Worm (Caenorhabditis elegans) whole organism, L4 larva: ENCODE results near the gene sdz-5.

Experiments used
- F10B5.3 ChIP-seq: sonication (generic microtip); optimal IDR thresholded peaks from 2 replicates; lab custom pipeline; 2016; ENCODE audit warnings: mild to moderate bottlenecking, missing genetic modification characterization, missing compliant biosample characterization
- F26F4.8 ChIP-seq: fragments of 200-800 bp; sonication (Bioruptor generic); conservative IDR thresholded peaks from 2 replicates; pipeline ENCODE4 v1.3.6; 2022; ENCODE audit warnings: missing genetic modification characterization, missing compliant biosample characterization
- F37D6.2 ChIP-seq: sonication (generic microtip); optimal IDR thresholded peaks from 2 replicates; lab custom pipeline; 2016; ENCODE audit warnings: mild to moderate bottlenecking, missing genetic modification characterization, missing compliant biosample characterization
- R02D3.7 ChIP-seq: fragments of 150-350 bp; sonication (generic microtip); optimal IDR thresholded peaks from 3 replicates; lab custom pipeline; 2014; ENCODE audit warnings: missing biosample characterization, missing genetic modification characterization
- T20F7.1 ChIP-seq: fragments of 200-800 bp; sonication (Bioruptor generic); optimal IDR thresholded peaks from 2 replicates; lab custom pipeline; 2018; ENCODE audit warnings: mild to moderate bottlenecking, missing genetic modification characterization, missing compliant biosample characterization
- Y105C5A.15 ChIP-seq: fragments of 200-800 bp; sonication (Bioruptor generic); IDR thresholded peaks from 2 replicates; pipeline ENCODE4 v1.3.6; 2022; ENCODE audit warnings: missing genetic modification characterization, missing compliant biosample characterization
- Y48G9A.11 ChIP-seq: fragments of 200-800 bp; sonication (Bioruptor generic); IDR thresholded peaks from 2 replicates; pipeline ENCODE4 v1.3.6; 2022; ENCODE audit warnings: missing genetic modification reagents, missing genetic modification characterization, missing compliant biosample characterization
- Y75B8A.6 ChIP-seq: fragments of 200-800 bp; sonication (Bioruptor generic); IDR thresholded peaks from 2 replicates; pipeline ENCODE4 v1.3.6; 2022; ENCODE audit warnings: missing genetic modification reagents, missing genetic modification characterization, missing compliant biosample characterization
- ZK337.2 ChIP-seq: fragments of 200-800 bp; sonication (Bioruptor generic); IDR thresholded peaks from 2 replicates; pipeline ENCODE4 v1.3.6; 2022; ENCODE audit warnings: missing genetic modification reagents, missing genetic modification characterization, missing compliant biosample characterization
- ZK546.5 ChIP-seq, 2 experiments: sonication (generic microtip); optimal IDR thresholded peaks; 2 replicates each; lab custom pipeline; 2017; ENCODE audit warnings: missing biosample characterization in 2 of 2, missing genetic modification characterization in 2 of 2
- aha-1 ChIP-seq: fragments of 150-350 bp; peaks from one replicate; lab custom pipeline; 2014; ENCODE audit warnings: missing biosample characterization, missing genetic modification characterization
- aly-2 ChIP-seq: sonication (generic microtip); optimal IDR thresholded peaks from 2 replicates; lab custom pipeline; 2018; ENCODE audit warnings: missing biosample characterization, missing genetic modification characterization
- arid-1 ChIP-seq: fragments of 200-800 bp; sonication (Bioruptor generic); conservative IDR thresholded peaks from 2 replicates; pipeline ENCODE4 v1.3.6; 2022; ENCODE audit warnings: missing genetic modification reagents, missing genetic modification characterization, missing compliant biosample characterization
- ceh-20 ChIP-seq: fragments of 200-800 bp; sonication (Bioruptor generic); IDR thresholded peaks from 2 replicates; pipeline ENCODE4 v1.3.6; 2022; ENCODE audit warnings: missing genetic modification reagents, missing genetic modification characterization, missing compliant biosample characterization
- ceh-28 ChIP-seq: fragments of 150-350 bp; optimal IDR thresholded peaks from 2 replicates; lab custom pipeline; 2014; ENCODE audit warnings: missing biosample characterization, missing genetic modification reagents, missing genetic modification characterization
- ceh-82 ChIP-seq: sonication (generic microtip); optimal IDR thresholded peaks from 2 replicates; lab custom pipeline; 2017; ENCODE audit warnings: missing biosample characterization, missing genetic modification characterization
- daf-12 ChIP-seq: fragments of 150-350 bp; optimal IDR thresholded peaks from 2 replicates; lab custom pipeline; 2014; ENCODE audit warnings: missing biosample characterization, missing genetic modification reagents, missing genetic modification characterization
- daf-16 ChIP-seq, 3 experiments: sonication (generic microtip); optimal IDR thresholded peaks; 2 replicates each; lab custom pipeline; 2016 to 2017; ENCODE audit warnings: missing genetic modification characterization in 3 of 3, missing genetic modification reagents in 3 of 3, mild to moderate bottlenecking in 2 of 3, missing compliant biosample characterization in 2 of 3, missing biosample characterization in 1 of 3, moderate library complexity in 1 of 3
- daf-19 ChIP-seq: fragments of 200-800 bp; sonication (Bioruptor generic); conservative IDR thresholded peaks from 2 replicates; pipeline ENCODE4 v1.3.6; 2022; ENCODE audit warnings: missing genetic modification characterization, missing compliant biosample characterization
- daf-8 ChIP-seq: fragments of 200-800 bp; sonication (Bioruptor generic); IDR thresholded peaks from 2 replicates; pipeline ENCODE4 v1.3.6; 2022; ENCODE audit warnings: missing genetic modification characterization, missing compliant biosample characterization
- egl-27 ChIP-seq: sonication (generic microtip); optimal IDR thresholded peaks from 3 replicates; lab custom pipeline; 2017; ENCODE audit warnings: missing biosample characterization, missing genetic modification reagents, missing genetic modification characterization
- fos-1 ChIP-seq: fragments of 150-350 bp; optimal IDR thresholded peaks from 2 replicates; lab custom pipeline; 2014; ENCODE audit warnings: missing biosample characterization, missing genetic modification characterization
- gei-8 ChIP-seq: fragments of 200-800 bp; sonication (Bioruptor generic); optimal IDR thresholded peaks from 2 replicates; lab custom pipeline; 2018; ENCODE audit warnings: mild to moderate bottlenecking, missing genetic modification characterization, missing compliant biosample characterization
- hif-1 ChIP-seq, 2 experiments: sonication (generic microtip); optimal IDR thresholded peaks; 2 replicates each; lab custom pipeline; 2016 to 2017; ENCODE audit warnings: missing compliant biosample characterization in 2 of 2, missing genetic modification characterization in 2 of 2, missing genetic modification reagents in 2 of 2, missing genotype in 2 of 2, mild to moderate bottlenecking in 1 of 2
- hlh-11 ChIP-seq: fragments of 200-800 bp; sonication (Bioruptor generic); optimal IDR thresholded peaks from 2 replicates; lab custom pipeline; 2018; ENCODE audit warnings: mild to moderate bottlenecking, missing genetic modification characterization, missing compliant biosample characterization
- hmg-1.1 ChIP-seq: fragments of 200-800 bp; sonication (Bioruptor generic); IDR thresholded peaks from 2 replicates; pipeline ENCODE4 v1.3.6; 2022; ENCODE audit warnings: missing genetic modification reagents, missing genetic modification characterization, missing compliant biosample characterization
- lin-38 ChIP-seq: fragments of 200-800 bp; sonication (Bioruptor generic); IDR thresholded peaks from 2 replicates; pipeline ENCODE4 v1.3.6; 2022; ENCODE audit warnings: missing genetic modification reagents, missing genetic modification characterization, missing compliant biosample characterization
- lir-3 ChIP-seq: sonication (generic microtip); optimal IDR thresholded peaks from 2 replicates; lab custom pipeline; 2016; ENCODE audit warnings: mild to moderate bottlenecking, missing genetic modification characterization, missing compliant biosample characterization
- mes-2 ChIP-seq: sonication (generic microtip); optimal IDR thresholded peaks from 2 replicates; lab custom pipeline; 2016; ENCODE audit warnings: missing genotype, mild to moderate bottlenecking, missing genetic modification characterization, missing compliant biosample characterization; ENCODE audit not compliant: poor library complexity, severe bottlenecking
- mxl-3 ChIP-seq: fragments of 200-800 bp; sonication (Bioruptor generic); optimal IDR thresholded peaks from 2 replicates; lab custom pipeline; 2018; ENCODE audit warnings: mild to moderate bottlenecking, missing genetic modification characterization, missing compliant biosample characterization
- nhr-11 ChIP-seq: fragments of 150-350 bp; optimal IDR thresholded peaks from 2 replicates; lab custom pipeline; 2014; ENCODE audit warnings: missing biosample characterization, missing genetic modification characterization
- nhr-25 ChIP-seq: sonication (generic microtip); optimal IDR thresholded peaks from 2 replicates; lab custom pipeline; 2017; ENCODE audit warnings: missing genetic modification characterization, mild to moderate bottlenecking, missing compliant biosample characterization, antibody characterized with exemption, moderate library complexity, borderline replicate concordance; ENCODE audit not compliant: insufficient read depth
- nhr-28 ChIP-seq: fragments of 150-350 bp; optimal IDR thresholded peaks from 2 replicates; lab custom pipeline; 2014; ENCODE audit warnings: missing biosample characterization, missing genetic modification characterization
- nhr-41 ChIP-seq: fragments of 200-800 bp; sonication (Bioruptor generic); IDR thresholded peaks from 2 replicates; pipeline ENCODE4 v1.3.6; 2022; ENCODE audit warnings: missing genetic modification reagents, missing genetic modification characterization, missing compliant biosample characterization
- nhr-6 ChIP-seq: fragments of 150-350 bp; optimal IDR thresholded peaks from 2 replicates; lab custom pipeline; 2014; ENCODE audit warnings: missing biosample characterization, missing genetic modification characterization
- pha-4 ChIP-seq, 2 experiments: fragments of 150-350 bp in 1 of 2; fragments of 200-800 bp in 1 of 2; sonication (Bioruptor generic) in 1 of 2; IDR thresholded peaks in 1 of 2; optimal IDR thresholded peaks in 1 of 2; 2 replicates each; pipeline versions ENCODE4 v1.3.6 to Lab custom; 2014 to 2022; ENCODE audit warnings: missing genetic modification characterization in 2 of 2, missing genetic modification reagents in 2 of 2, missing biosample characterization in 1 of 2, missing compliant biosample characterization in 1 of 2
- pqm-1 ChIP-seq: sonication (generic microtip); optimal IDR thresholded peaks from 2 replicates; lab custom pipeline; 2017; ENCODE audit warnings: missing biosample characterization, missing genetic modification characterization
- rbr-2 ChIP-seq: sonication (generic microtip); optimal IDR thresholded peaks from 2 replicates; lab custom pipeline; 2016; ENCODE audit warnings: missing genotype, missing genetic modification characterization, missing compliant biosample characterization
- sdz-12 ChIP-seq: fragments of 200-800 bp; sonication (Bioruptor generic); optimal IDR thresholded peaks from 2 replicates; lab custom pipeline; 2018; ENCODE audit warnings: mild to moderate bottlenecking, missing genetic modification characterization, missing compliant biosample characterization
- set-16 ChIP-seq: fragments of 200-800 bp; sonication (Bioruptor generic); IDR thresholded peaks from 2 replicates; pipeline ENCODE4 v1.3.6; 2022; ENCODE audit warnings: missing genetic modification reagents, missing genetic modification characterization, missing compliant biosample characterization
- skn-1 ChIP-seq: fragments of 150-350 bp; optimal IDR thresholded peaks from 2 replicates; lab custom pipeline; 2014; ENCODE audit warnings: missing biosample characterization, missing genetic modification characterization
- snpc-4 ChIP-seq: fragments of 150-350 bp; optimal IDR thresholded peaks from 2 replicates; lab custom pipeline; 2014; ENCODE audit warnings: missing biosample characterization, missing genetic modification characterization
- tra-1 ChIP-seq: fragments of 200-800 bp; sonication (Bioruptor generic); IDR thresholded peaks from 2 replicates; pipeline ENCODE4 v1.3.6; 2022; ENCODE audit warnings: missing genetic modification reagents, missing genetic modification characterization, missing compliant biosample characterization
- unc-39 ChIP-seq: sonication (generic microtip); optimal IDR thresholded peaks from 2 replicates; lab custom pipeline; 2017; ENCODE audit warnings: missing biosample characterization, missing genetic modification characterization
- unc-62 ChIP-seq, 3 experiments: fragments of 150-350 bp in 1 of 3; sonication (generic microtip); optimal IDR thresholded peaks in 2 of 3; peaks in 1 of 3; 1 replicate in 1 of 3; 2 replicates in 2 of 3; lab custom pipeline; 2014 to 2017; ENCODE audit warnings: missing biosample characterization in 3 of 3, missing genetic modification characterization in 3 of 3, missing genetic modification reagents in 3 of 3, missing genotype in 1 of 3
- vab-7 ChIP-seq: fragments of 200-800 bp; sonication (Bioruptor generic); IDR thresholded peaks from 2 replicates; pipeline ENCODE4 v1.3.6; 2022; ENCODE audit warnings: missing genetic modification reagents, missing genetic modification characterization, missing compliant biosample characterization
- zfp-2 ChIP-seq: sonication (generic microtip); optimal IDR thresholded peaks from 2 replicates; lab custom pipeline; 2016; ENCODE audit warnings: mild to moderate bottlenecking, missing genetic modification characterization, missing compliant biosample characterization
- zfp-3 ChIP-seq: fragments of 200-800 bp; sonication (Bioruptor generic); conservative IDR thresholded peaks from 2 replicates; pipeline ENCODE4 v1.3.6; 2022; ENCODE audit warnings: missing genetic modification reagents, missing genetic modification characterization, missing compliant biosample characterization
- zip-11 ChIP-seq: fragments of 200-800 bp; sonication (Bioruptor generic); IDR thresholded peaks from 2 replicates; pipeline ENCODE4 v1.3.6; 2022; ENCODE audit warnings: missing genetic modification characterization, missing compliant biosample characterization
- ztf-11 ChIP-seq: fragments of 150-350 bp; optimal IDR thresholded peaks from 2 replicates; lab custom pipeline; 2014; ENCODE audit warnings: missing biosample characterization, missing genetic modification characterization

The sdz-5 gene

DNA sequence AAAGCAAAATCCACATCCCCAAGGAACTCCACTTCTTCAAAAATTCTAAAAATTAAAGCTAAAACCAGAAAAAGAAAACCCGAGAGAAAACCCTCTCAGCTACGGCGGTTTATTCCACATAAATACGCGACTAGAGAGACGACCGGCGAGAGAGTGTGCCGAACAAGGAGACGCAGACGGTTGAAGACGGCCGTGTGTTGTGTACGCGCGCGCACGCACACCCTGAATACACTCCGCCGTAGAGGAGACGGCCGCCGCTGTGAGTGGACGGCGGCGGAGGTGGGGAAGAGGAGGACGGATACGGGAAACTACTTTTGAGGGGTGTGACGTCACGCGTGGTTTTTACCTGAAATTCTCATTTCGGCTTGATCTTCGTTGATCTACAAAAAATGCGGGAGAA is 46.1 kb downstream of the sdz-5 start:
- TF ChIP-seq lir-3 (no peak), vab-7 (no peak), hif-1 (tag; optimal IDR thresholded peaks at IDR 0.05; lab: Kevin White, UChicago) (peak in 1 of 2 experiments; percentile 17), zfp-3 (GFP tag; lab: Robert Waterston, UW) (no peak), T20F7.1 (GFP tag; lab: Kevin White, UChicago) (no peak), daf-8 (GFP tag; lab: Robert Waterston, UW) (no peak), nhr-25 (tag; lab: Kevin White, UChicago) (no peak), F37D6.2 (tag; lab: Kevin White, UChicago) (no peak), ZK337.2 (GFP tag; lab: Robert Waterston, UW) (no peak), set-16 (GFP tag; lab: Robert Waterston, UW) (peak; percentile 85), mxl-3 (GFP tag; lab: Kevin White, UChicago) (peak; percentile 17), lin-38 (GFP tag; lab: Robert Waterston, UW) (no peak), egl-27 (tag; lab: Kevin White, UChicago) (no peak), zfp-2 (tag; lab: Kevin White, UChicago) (no peak), aha-1 (tag; lab: Kevin White, UChicago) (no peak), nhr-28 (tag; lab: Kevin White, UChicago) (peak; percentile 40), rbr-2 (tag; lab: Kevin White, UChicago) (peak; percentile 21), nhr-11 (tag; lab: Kevin White, UChicago) (no peak), ceh-28 (tag; lab: Kevin White, UChicago) (no peak), skn-1 (tag; lab: Kevin White, UChicago) (no peak), unc-39 (tag; lab: Kevin White, UChicago) (no peak), hlh-11 (tag; lab: Kevin White, UChicago) (peak; percentile 33), snpc-4 (tag; lab: Kevin White, UChicago) (no peak), Y105C5A.15 (GFP tag; lab: Robert Waterston, UW) (no peak), nhr-41 (no peak), daf-12 (no peak), Y75B8A.6 (GFP tag; lab: Robert Waterston, UW) (no peak), ceh-82 (tag; lab: Kevin White, UChicago) (no peak), pha-4 (GFP tag; IDR thresholded peaks at IDR 0.05; lab: Robert Waterston, UW) (0 out of 2 replicates have a peak, but pooled peaks have one; percentile 5), pha-4 (tag; optimal IDR thresholded peaks at IDR 0.05; lab: Kevin White, UChicago) (no peak), F26F4.8 (GFP tag; lab: Robert Waterston, UW) (no peak), pqm-1 (tag; lab: Kevin White, UChicago) (no peak), mes-2 (peak; percentile 30), gei-8 (no peak), Y48G9A.11 (GFP tag; lab: Robert Waterston, UW) (no peak), daf-19 (GFP tag; lab: Robert Waterston, UW) (no peak), zip-11 (no peak), daf-16 (GFP tag; optimal IDR thresholded peaks at IDR 0.05; lab: Kevin White, UChicago) (no peak), daf-16 (tag; optimal IDR thresholded peaks at IDR 0.05; lab: Kevin White, UChicago) (peak; percentile 29), ceh-20 (no peak), nhr-6 (tag; lab: Kevin White, UChicago) (no peak), ztf-11 (tag; lab: Kevin White, UChicago) (no peak), sdz-12 (GFP tag; lab: Kevin White, UChicago) (no peak), ZK546.5 (tag; optimal IDR thresholded peaks at IDR 0.05; lab: Kevin White, UChicago) (no peak), hmg-1.1 (peak; percentile 68; the same call in 1 of the 2 replicates), R02D3.7 (tag; lab: Kevin White, UChicago) (no peak), aly-2 (tag; lab: Kevin White, UChicago) (no peak), tra-1 (GFP tag; lab: Robert Waterston, UW) (no peak), unc-62 (GFP tag; optimal IDR thresholded peaks at IDR 0.05 in 1 of 2; lab: Kevin White, UChicago) (no peak), unc-62 (tag; optimal IDR thresholded peaks at IDR 0.05; lab: Kevin White, UChicago) (no peak), arid-1 (GFP tag; lab: Robert Waterston, UW) (no peak), F10B5.3 (tag; lab: Kevin White, UChicago) (no peak), fos-1 (tag; lab: Kevin White, UChicago) (no peak)
